Fruit fly (Drosophila melanogaster) whole organism, embryonic: ENCODE measurements around the gene CG32066.
A peak's percentile ranks its signal among the peaks of the same experiment; 100 is the strongest.

Source experiments
- Abd-B ChIP-seq: fragments of 200-800 bp; sonication (Bioruptor generic); optimal IDR thresholded peaks from 2 replicates; lab custom pipeline; 2018; ENCODE audit warnings: missing biosample characterization, mild to moderate bottlenecking, missing genetic modification characterization, moderate library complexity
- B-H1 ChIP-seq: fragments of 200-800 bp; sonication (Bioruptor generic); IDR thresholded peaks from 3 replicates; pipeline ENCODE4 v1.3.6; 2022; ENCODE audit warnings: missing biosample characterization, missing genetic modification characterization
- CG10366 ChIP-seq: fragments of 200-800 bp; sonication (Bioruptor generic); IDR thresholded peaks from 2 replicates; pipeline ENCODE4 v1.3.6; 2022; ENCODE audit warnings: missing biosample characterization, missing genetic modification characterization
- CG10543 ChIP-seq: fragments of 200-800 bp; sonication (Bioruptor generic); optimal IDR thresholded peaks from 3 replicates; lab custom pipeline; 2017; ENCODE audit warnings: missing biosample characterization, mild to moderate bottlenecking, missing genetic modification characterization, moderate library complexity
- CG11247 ChIP-seq: fragments of 200-800 bp; sonication (Bioruptor generic); IDR thresholded peaks from 2 replicates; pipeline ENCODE4 v1.3.6; 2022; ENCODE audit warnings: missing biosample characterization, missing genetic modification characterization
- CG12104 ChIP-seq: fragments of 200-800 bp; sonication (Bioruptor generic); optimal IDR thresholded peaks from 3 replicates; lab custom pipeline; 2016; ENCODE audit warnings: missing biosample characterization, missing genetic modification characterization
- CG12219 ChIP-seq: fragments of 200-800 bp; sonication (Bioruptor generic); optimal IDR thresholded peaks from 3 replicates; lab custom pipeline; 2018; ENCODE audit warnings: missing biosample characterization, mild to moderate bottlenecking, missing genetic modification characterization
- CG13775 ChIP-seq: fragments of 200-800 bp; sonication (Bioruptor generic); optimal IDR thresholded peaks from 3 replicates; lab custom pipeline; 2017; ENCODE audit warnings: missing biosample characterization, mild to moderate bottlenecking, missing genetic modification characterization
- CG14710 ChIP-seq: fragments of 200-800 bp; sonication (Bioruptor generic); optimal IDR thresholded peaks from 3 replicates; lab custom pipeline; 2019; ENCODE audit warnings: missing biosample characterization, mild to moderate bottlenecking, missing genetic modification characterization, moderate library complexity
- CG16779 ChIP-seq: fragments of 200-800 bp; sonication (Bioruptor generic); IDR thresholded peaks from 2 replicates; pipeline ENCODE4 v1.3.6; 2022; ENCODE audit warnings: missing biosample characterization, missing genetic modification characterization
- CG18619 ChIP-seq: fragments of 200-800 bp; sonication (Bioruptor generic); optimal IDR thresholded peaks from 3 replicates; lab custom pipeline; 2017; ENCODE audit warnings: missing biosample characterization, mild to moderate bottlenecking, missing genetic modification characterization
- CG2120 ChIP-seq: fragments of 200-800 bp; sonication (Bioruptor generic); optimal IDR thresholded peaks from 3 replicates; lab custom pipeline; 2016; ENCODE audit warnings: missing biosample characterization, missing genetic modification characterization
- CG3281 ChIP-seq: fragments of 200-800 bp; sonication (Bioruptor generic); optimal IDR thresholded peaks from 3 replicates; lab custom pipeline; 2017; ENCODE audit warnings: missing biosample characterization, mild to moderate bottlenecking, missing genetic modification characterization
- CG3407 ChIP-seq: fragments of 200-800 bp; sonication (Bioruptor generic); optimal IDR thresholded peaks from 2 replicates; lab custom pipeline; 2018; ENCODE audit warnings: missing biosample characterization, mild to moderate bottlenecking, missing genetic modification characterization
- CG3838 ChIP-seq: fragments of 200-800 bp; sonication (Bioruptor generic); optimal IDR thresholded peaks from 3 replicates; lab custom pipeline; 2016; ENCODE audit warnings: missing biosample characterization, missing genetic modification characterization
- CG43689 ChIP-seq: fragments of 200-800 bp; sonication (Bioruptor generic); IDR thresholded peaks from 2 replicates; pipeline ENCODE4 v1.3.6; 2022; ENCODE audit warnings: missing biosample characterization, missing genetic modification characterization
- CG5245 ChIP-seq: fragments of 200-800 bp; sonication (Bioruptor generic); optimal IDR thresholded peaks from 3 replicates; lab custom pipeline; 2016; ENCODE audit warnings: missing biosample characterization, missing genetic modification characterization
- CG6175 ChIP-seq: fragments of 200-800 bp; sonication (Bioruptor generic); IDR thresholded peaks from 3 replicates; pipeline ENCODE4 v1.3.6; 2022; ENCODE audit warnings: missing biosample characterization, missing genetic modification characterization
- CG7786 ChIP-seq: fragments of 200-800 bp; sonication (Bioruptor generic); optimal IDR thresholded peaks from 2 replicates; lab custom pipeline; 2016; ENCODE audit warnings: missing biosample characterization, missing genetic modification characterization
- CG9437 ChIP-seq: fragments of 200-800 bp; sonication (Bioruptor generic); optimal IDR thresholded peaks from 2 replicates; lab custom pipeline; 2018; ENCODE audit warnings: missing biosample characterization, mild to moderate bottlenecking, missing genetic modification characterization
- CG9727 ChIP-seq: fragments of 200-800 bp; sonication (Bioruptor generic); optimal IDR thresholded peaks from 3 replicates; lab custom pipeline; 2017; ENCODE audit warnings: missing biosample characterization, mild to moderate bottlenecking, missing genetic modification characterization
- CG9797 ChIP-seq: fragments of 200-800 bp; sonication (Bioruptor generic); optimal IDR thresholded peaks from 3 replicates; lab custom pipeline; 2018; ENCODE audit warnings: missing biosample characterization, mild to moderate bottlenecking, missing genetic modification characterization
- Chrac-16 ChIP-seq: fragments of 200-800 bp; sonication (Bioruptor generic); optimal IDR thresholded peaks from 3 replicates; lab custom pipeline; 2016; ENCODE audit warnings: missing biosample characterization, missing genetic modification characterization
- GATAe ChIP-seq: fragments of 200-800 bp; sonication (Bioruptor generic); conservative IDR thresholded peaks from 2 replicates; pipeline ENCODE4 v1.3.6; 2022; ENCODE audit warnings: missing biosample characterization, missing genetic modification characterization
- HLHmδ ChIP-seq: fragments of 200-800 bp; sonication (Bioruptor generic); optimal IDR thresholded peaks from 2 replicates; lab custom pipeline; 2018; ENCODE audit warnings: missing biosample characterization, mild to moderate bottlenecking, missing genetic modification characterization, moderate library complexity
- HmgD ChIP-seq: fragments of 200-800 bp; sonication (Bioruptor generic); optimal IDR thresholded peaks from 3 replicates; lab custom pipeline; 2016; ENCODE audit warnings: missing biosample characterization, missing genetic modification characterization
- Hr78 ChIP-seq, 2 experiments: fragments of 200-800 bp in 1 of 2; fragments of >200 bp in 1 of 2; sonication (Bioruptor generic) in 1 of 2; optimal IDR thresholded peaks; 2 replicates each; lab custom pipeline; 2017 to 2019; ENCODE audit warnings: missing biosample characterization in 2 of 2, missing genetic modification characterization in 2 of 2, mild to moderate bottlenecking in 1 of 2, moderate library complexity in 1 of 2
- Hsf ChIP-seq: fragments of 200-800 bp; sonication (Bioruptor generic); optimal IDR thresholded peaks from 3 replicates; lab custom pipeline; 2016; ENCODE audit warnings: missing biosample characterization, missing genetic modification characterization
- Max ChIP-seq: fragments of 200-800 bp; sonication (Bioruptor generic); optimal IDR thresholded peaks from 2 replicates; lab custom pipeline; 2016; ENCODE audit warnings: missing biosample characterization, mild to moderate bottlenecking, missing genetic modification characterization
- Rfx ChIP-seq: fragments of 200-800 bp; sonication (Bioruptor generic); IDR thresholded peaks from 2 replicates; pipeline ENCODE4 v1.3.6; 2022; ENCODE audit warnings: missing biosample characterization, missing genetic modification characterization
- ac ChIP-seq: fragments of 200-800 bp; sonication (Bioruptor generic); optimal IDR thresholded peaks from 3 replicates; lab custom pipeline; 2017; ENCODE audit warnings: missing biosample characterization, mild to moderate bottlenecking, missing genetic modification characterization
- bowl ChIP-seq: fragments of 200-800 bp; sonication (Bioruptor generic); IDR thresholded peaks from 2 replicates; pipeline ENCODE4 v1.3.6; 2022; ENCODE audit warnings: missing biosample characterization, missing genetic modification characterization
- chinmo ChIP-seq: fragments of 200-800 bp; sonication (Bioruptor generic); IDR thresholded peaks from 4 replicates; pipeline ENCODE4 v1.3.6; 2022; ENCODE audit warnings: missing biosample characterization, missing genetic modification characterization; ENCODE audit not compliant: partially characterized antibody
- danr ChIP-seq: fragments of 200-800 bp; sonication (Bioruptor generic); IDR thresholded peaks from 2 replicates; pipeline ENCODE4 v1.3.6; 2022; ENCODE audit warnings: missing biosample characterization, missing genetic modification characterization
- dmrt99B ChIP-seq: fragments of 200-800 bp; sonication (Bioruptor generic); optimal IDR thresholded peaks from 2 replicates; lab custom pipeline; 2018; ENCODE audit warnings: missing biosample characterization, mild to moderate bottlenecking, missing genetic modification characterization, moderate library complexity
- ems ChIP-seq: fragments of 200-800 bp; sonication (Bioruptor generic); optimal IDR thresholded peaks from 3 replicates; lab custom pipeline; 2016; ENCODE audit warnings: missing biosample characterization, missing genetic modification characterization
- fru ChIP-seq: fragments of >200 bp; optimal IDR thresholded peaks from 2 replicates; lab custom pipeline; 2017
- ftz-f1 ChIP-seq: fragments of 200-800 bp; sonication (Bioruptor generic); optimal IDR thresholded peaks from 2 replicates; lab custom pipeline; 2016; ENCODE audit warnings: missing biosample characterization, missing genetic modification characterization
- maf-S ChIP-seq: fragments of 200-800 bp; sonication (Bioruptor generic); optimal IDR thresholded peaks from 2 replicates; lab custom pipeline; 2016; ENCODE audit warnings: missing biosample characterization, missing genetic modification characterization
- pan ChIP-seq, 4 experiments: fragments of >200 bp in 3 of 4; fragments of 200-800 bp in 1 of 4; sonication (Bioruptor generic) in 1 of 4; optimal IDR thresholded peaks in 3 of 4; IDR thresholded peaks in 1 of 4; 2 replicates each; pipeline versions ENCODE4 v1.3.6 to Lab custom; 2017 to 2022; ENCODE audit warnings: missing biosample characterization in 2 of 4, missing genetic modification characterization in 2 of 4, mixed read lengths in 1 of 4
- peb ChIP-seq: fragments of 200-800 bp; sonication (Bioruptor generic); IDR thresholded peaks from 2 replicates; pipeline ENCODE4 v1.3.6; 2022; ENCODE audit warnings: missing biosample characterization, missing genetic modification characterization
- ranshi ChIP-seq: fragments of 200-800 bp; sonication (Bioruptor generic); IDR thresholded peaks from 2 replicates; pipeline ENCODE4 v1.3.6; 2022; ENCODE audit warnings: missing biosample characterization, missing genetic modification characterization
- salm ChIP-seq: fragments of 200-800 bp; sonication (Bioruptor generic); optimal IDR thresholded peaks from 2 replicates; lab custom pipeline; 2018; ENCODE audit warnings: missing biosample characterization, mild to moderate bottlenecking, missing genetic modification characterization
- sens ChIP-seq: fragments of 200-800 bp; sonication (Bioruptor generic); peaks from one replicate; lab custom pipeline; 2016; ENCODE audit warnings: missing biosample characterization, missing genetic modification characterization
- sim ChIP-seq: fragments of 200-800 bp; sonication (Bioruptor generic); IDR thresholded peaks from 2 replicates; pipeline ENCODE4 v1.3.6; 2022; ENCODE audit warnings: missing biosample characterization, missing genetic modification characterization
- tap ChIP-seq: fragments of 200-800 bp; optimal IDR thresholded peaks from 3 replicates; lab custom pipeline; 2019; ENCODE audit warnings: missing biosample characterization, mild to moderate bottlenecking, missing genetic modification characterization, moderate library complexity
- tna ChIP-seq: fragments of 200-800 bp; sonication (Bioruptor generic); IDR thresholded peaks from 2 replicates; pipeline ENCODE4 v1.3.6; 2022; ENCODE audit warnings: missing biosample characterization, missing genetic modification characterization; ENCODE audit not compliant: partially characterized antibody
- toy ChIP-seq: fragments of 200-800 bp; sonication (Bioruptor generic); IDR thresholded peaks from 2 replicates; pipeline ENCODE4 v1.3.6; 2022; ENCODE audit warnings: missing biosample characterization, missing genetic modification characterization
- vnd ChIP-seq: fragments of 200-800 bp; sonication (Bioruptor generic); IDR thresholded peaks from 3 replicates; pipeline ENCODE4 v1.3.6; 2022; ENCODE audit warnings: missing biosample characterization, missing genetic modification characterization; ENCODE audit not compliant: partially characterized antibody

Gene CG32066

dm6 chr3L:10656451-10657198 is 4.2 kb downstream of the CG32066 start (continued):
- TF ChIP-seq HLHmδ (GFP tag; lab: Kevin White, UChicago) (no peak), fru (lab: Kevin White, UChicago) (no peak), vnd (GFP tag; lab: Robert Waterston, UW) (no peak), CG43689 (GFP tag; lab: Robert Waterston, UW) (no peak), danr (GFP tag; lab: Robert Waterston, UW) (no peak), CG16779 (GFP tag; lab: Robert Waterston, UW) (no peak), CG3838 (peak; percentile 57), tap (tag; lab: Kevin White, UChicago) (peak; percentile 23), CG7786 (peak; percentile 26), Hsf (GFP tag; lab: Kevin White, UChicago) (peak; percentile 22), bowl (GFP tag; lab: Robert Waterston, UW) (no peak), Hr78 (GFP tag; optimal IDR thresholded peaks at IDR 0.05; lab: Kevin White, UChicago) (peak in 1 of 2 experiments; percentile 34), CG12104 (GFP tag; lab: Kevin White, UChicago) (peak; percentile 38), CG18619 (GFP tag; lab: Kevin White, UChicago) (peak; percentile 70), CG10366 (GFP tag; lab: Robert Waterston, UW) (0 out of 2 replicates have a peak, but pooled peaks have one; percentile 15), CG12219 (GFP tag; lab: Kevin White, UChicago) (peak; percentile 56), sim (GFP tag; lab: Robert Waterston, UW) (peak; percentile 48; the same call in 1 of the 2 replicates), peb (GFP tag; lab: Robert Waterston, UW) (no peak), dmrt99B (tag; lab: Kevin White, UChicago) (peak; percentile 63), CG3281 (GFP tag; lab: Kevin White, UChicago) (peak; percentile 69), CG9437 (GFP tag; lab: Kevin White, UChicago) (no peak), Chrac-16 (GFP tag; lab: Kevin White, UChicago) (no peak), CG6175 (GFP tag; lab: Robert Waterston, UW) (no peak), Max (GFP tag; lab: Kevin White, UChicago) (peak; percentile 10), pan (optimal IDR thresholded peaks at IDR 0.05; lab: Kevin White, UChicago) (no peak), pan (GFP tag; optimal IDR thresholded peaks at IDR 0.05 in 1 of 2, IDR thresholded peaks at IDR 0.05 in 1 of 2) (peak in 1 of 2 experiments; percentile 62), chinmo (GFP tag; lab: Robert Waterston, UW) (no peak), sens (GFP tag; lab: Kevin White, UChicago) (peak; percentile 95), CG5245 (GFP tag; lab: Kevin White, UChicago) (peak; percentile 23), CG14710 (peak; percentile 41), CG10543 (GFP tag; lab: Kevin White, UChicago) (peak; percentile 27), CG2120 (GFP tag; lab: Kevin White, UChicago) (peak; percentile 58), CG13775 (GFP tag; lab: Kevin White, UChicago) (peak; percentile 13), CG3407 (peak; percentile 80), CG11247 (GFP tag; lab: Robert Waterston, UW) (no peak), GATAe (GFP tag; lab: Robert Waterston, UW) (no peak), Rfx (GFP tag; lab: Robert Waterston, UW) (peak; percentile 19; the same call in 1 of the 2 replicates), ranshi (GFP tag; lab: Robert Waterston, UW) (peak; percentile 60; the same call in 1 of the 2 replicates), ems (GFP tag; lab: Kevin White, UChicago) (peak; percentile 50), CG9797 (GFP tag; lab: Kevin White, UChicago) (no peak), B-H1 (GFP tag; lab: Robert Waterston, UW) (peak; percentile 37; the same call in 1 of the 3 replicates), CG9727 (GFP tag; lab: Kevin White, UChicago) (peak; percentile 70), ac (GFP tag; lab: Kevin White, UChicago) (peak; percentile 46), Abd-B (GFP tag; lab: Kevin White, UChicago) (no peak), toy (no peak), salm (tag; lab: Kevin White, UChicago) (peak; percentile 70), maf-S (peak; percentile 44), HmgD (no peak), tna (GFP tag; lab: Robert Waterston, UW) (no peak), ftz-f1 (GFP tag; lab: Kevin White, UChicago) (no peak)
